Worm (Caenorhabditis elegans): ENCODE results near the gene ska-3.

DNA sequence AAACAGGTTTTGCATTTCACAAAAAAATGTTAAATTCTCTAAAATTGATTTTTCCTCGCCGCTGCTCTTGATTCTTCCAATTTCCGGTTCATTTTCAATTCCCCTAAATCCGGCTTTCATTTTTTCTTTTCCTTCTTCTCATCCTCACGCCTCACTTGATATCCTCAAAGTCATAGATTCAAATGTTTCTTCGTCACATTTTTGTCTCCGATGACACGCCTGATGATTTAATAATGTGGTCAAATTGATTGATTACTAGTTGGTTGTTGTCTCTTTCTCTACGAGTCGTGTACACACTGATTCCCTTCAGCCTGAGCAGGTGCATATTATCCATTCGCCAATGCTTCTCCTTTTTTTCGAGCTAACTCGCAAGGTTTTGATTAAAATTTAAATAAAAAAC, 42.7 kb upstream of the ska-3 start:
- TF ChIP-seq ZK546.5 (tag; optimal IDR thresholded peaks at IDR 0.05), result no peak
- TF ChIP-seq fos-1 (tag; optimal IDR thresholded peaks at IDR 0.05), result no peak
- no peak for TF ChIP-seq unc-62 (GFP tag; optimal IDR thresholded peaks at IDR 0.05)
- TF ChIP-seq aly-2 (tag; optimal IDR thresholded peaks at IDR 0.05), result no peak
- no peak for TF ChIP-seq skn-1 (tag; optimal IDR thresholded peaks at IDR 0.05)

Measured in whole organism, L2 larva.